Fruit fly (Drosophila melanogaster) whole organism, prepupa: Measurements from ENCODE around the gene Xport-A.

ENCODE experiments used
- Blimp-1 ChIP-seq: fragments of 200-800 bp; sonication (Bioruptor generic); optimal IDR thresholded peaks from 3 replicates; lab custom pipeline; 2017; ENCODE audit warnings: missing biosample characterization, missing genetic modification characterization, mild to moderate bottlenecking, moderate library complexity, missing genetic modification reagents
- CG10631 ChIP-seq: fragments of 200-800 bp; sonication (Bioruptor generic); optimal IDR thresholded peaks from 2 replicates; lab custom pipeline; 2016; ENCODE audit warnings: missing biosample characterization, missing genetic modification characterization
- CG10669 ChIP-seq: fragments of 200-800 bp; sonication (Bioruptor generic); optimal IDR thresholded peaks from 3 replicates; lab custom pipeline; 2018; ENCODE audit warnings: missing biosample characterization, mild to moderate bottlenecking, missing genetic modification characterization, moderate library complexity
- CG11294 ChIP-seq: fragments of 200-800 bp; sonication (Bioruptor generic); IDR thresholded peaks from 2 replicates; pipeline ENCODE4 v1.3.6; 2022; ENCODE audit warnings: missing biosample characterization, missing genetic modification characterization
- CG11902 ChIP-seq: fragments of 200-800 bp; sonication (Bioruptor generic); optimal IDR thresholded peaks from 3 replicates; lab custom pipeline; 2016; ENCODE audit warnings: missing biosample characterization, missing genetic modification characterization
- CG1621 ChIP-seq: fragments of 200-800 bp; sonication (Bioruptor generic); optimal IDR thresholded peaks from 3 replicates; lab custom pipeline; 2018; ENCODE audit warnings: missing biosample characterization, mild to moderate bottlenecking, missing genetic modification characterization
- CG16779 ChIP-seq: fragments of 200-800 bp; sonication (Bioruptor generic); optimal IDR thresholded peaks from 3 replicates; lab custom pipeline; 2017; ENCODE audit warnings: missing biosample characterization, mild to moderate bottlenecking, missing genetic modification characterization
- CG3032 ChIP-seq: fragments of 200-800 bp; optimal IDR thresholded peaks from 2 replicates; lab custom pipeline; 2019; ENCODE audit warnings: missing biosample characterization, mild to moderate bottlenecking, missing genetic modification characterization, moderate library complexity
- CG32006 ChIP-seq: fragments of 200-800 bp; sonication (Bioruptor generic); optimal IDR thresholded peaks from 3 replicates; lab custom pipeline; 2017; ENCODE audit warnings: missing biosample characterization, mild to moderate bottlenecking, missing genetic modification characterization
- CG3919 ChIP-seq: fragments of 200-800 bp; sonication (Bioruptor generic); optimal IDR thresholded peaks from 3 replicates; lab custom pipeline; 2016; ENCODE audit warnings: missing biosample characterization, missing genetic modification characterization
- CG4318 ChIP-seq: fragments of 200-800 bp; sonication (Bioruptor generic); optimal IDR thresholded peaks from 3 replicates; lab custom pipeline; 2017; ENCODE audit warnings: missing biosample characterization, mild to moderate bottlenecking, missing genetic modification characterization
- CG6163 ChIP-seq: fragments of 200-800 bp; sonication (Bioruptor generic); IDR thresholded peaks from 3 replicates; pipeline ENCODE4 v1.3.6; 2022; ENCODE audit warnings: missing biosample characterization, missing genetic modification characterization
- CG6792 ChIP-seq: fragments of 200-800 bp; sonication (Bioruptor generic); optimal IDR thresholded peaks from 3 replicates; lab custom pipeline; 2016; ENCODE audit warnings: missing biosample characterization, missing genetic modification characterization
- CG6854 ChIP-seq: fragments of 200-800 bp; sonication (Bioruptor generic); optimal IDR thresholded peaks from 2 replicates; lab custom pipeline; 2017; ENCODE audit warnings: missing biosample characterization, mild to moderate bottlenecking, missing genetic modification characterization
- CG8119 ChIP-seq: fragments of 200-800 bp; sonication (Bioruptor generic); IDR thresholded peaks from 3 replicates; pipeline ENCODE4 v1.3.6; 2022; ENCODE audit warnings: missing biosample characterization, missing genetic modification characterization
- CG8319 ChIP-seq: fragments of 200-800 bp; sonication (Bioruptor generic); optimal IDR thresholded peaks from 3 replicates; lab custom pipeline; 2016; ENCODE audit warnings: missing biosample characterization, missing genetic modification characterization
- CG8632 ChIP-seq: fragments of 200-800 bp; sonication (Bioruptor generic); optimal IDR thresholded peaks from 3 replicates; lab custom pipeline; 2016; ENCODE audit warnings: missing biosample characterization, missing genetic modification characterization
- Eip78C ChIP-seq: fragments of 200-800 bp; sonication (Bioruptor generic); peaks from one replicate; lab custom pipeline; 2016; ENCODE audit warnings: missing biosample characterization, missing genetic modification characterization
- Eip93F ChIP-seq: fragments of 200-800 bp; sonication (Bioruptor generic); optimal IDR thresholded peaks from 2 replicates; lab custom pipeline; 2016; ENCODE audit warnings: missing biosample characterization, mild to moderate bottlenecking, missing genetic modification characterization
- Ets21C ChIP-seq: fragments of 200-800 bp; sonication (Bioruptor generic); optimal IDR thresholded peaks from 3 replicates; lab custom pipeline; 2016; ENCODE audit warnings: missing biosample characterization, missing genetic modification characterization
- Ets96B ChIP-seq: fragments of 200-800 bp; optimal IDR thresholded peaks from 2 replicates; lab custom pipeline; 2019; ENCODE audit warnings: missing biosample characterization, mild to moderate bottlenecking, missing genetic modification characterization, moderate library complexity
- Gug ChIP-seq: fragments of 200-800 bp; sonication (Bioruptor generic); IDR thresholded peaks from 2 replicates; pipeline ENCODE4 v1.3.6; 2022; ENCODE audit warnings: missing biosample characterization, missing genetic modification characterization
- Hr38 ChIP-seq: sonication (Bioruptor generic); optimal IDR thresholded peaks from 2 replicates; lab custom pipeline; 2016; ENCODE audit warnings: missing biosample characterization, missing genetic modification characterization
- Lpt ChIP-seq: fragments of 200-800 bp; sonication (Bioruptor generic); optimal IDR thresholded peaks from 3 replicates; lab custom pipeline; 2016; ENCODE audit warnings: missing biosample characterization, missing genetic modification characterization
- Sox102F ChIP-seq: fragments of 200-800 bp; sonication (Bioruptor generic); optimal IDR thresholded peaks from 2 replicates; lab custom pipeline; 2016; ENCODE audit warnings: missing biosample characterization, mild to moderate bottlenecking, missing genetic modification characterization
- Sox14 ChIP-seq: fragments of 200-800 bp; sonication (Bioruptor generic); optimal IDR thresholded peaks from 3 replicates; lab custom pipeline; 2016; ENCODE audit warnings: missing biosample characterization, missing genetic modification characterization
- Sox15 ChIP-seq: fragments of 200-800 bp; sonication (Bioruptor generic); optimal IDR thresholded peaks from 3 replicates; lab custom pipeline; 2016; ENCODE audit warnings: missing biosample characterization, missing genetic modification characterization
- achi ChIP-seq: fragments of 200-800 bp; sonication (Bioruptor generic); optimal IDR thresholded peaks from 3 replicates; lab custom pipeline; 2016; ENCODE audit warnings: missing biosample characterization, missing genetic modification characterization
- cyc ChIP-seq: fragments of 200-800 bp; sonication (Bioruptor generic); optimal IDR thresholded peaks from 3 replicates; lab custom pipeline; 2016; ENCODE audit warnings: missing biosample characterization, missing genetic modification characterization
- dsx ChIP-seq: fragments of 200-800 bp; optimal IDR thresholded peaks from 3 replicates; lab custom pipeline; 2019; ENCODE audit warnings: missing biosample characterization, mild to moderate bottlenecking, missing genetic modification characterization, moderate library complexity; ENCODE audit not compliant: poor library complexity, severe bottlenecking
- esn ChIP-seq: fragments of 200-800 bp; sonication (Bioruptor generic); optimal IDR thresholded peaks from 2 replicates; lab custom pipeline; 2016; ENCODE audit warnings: missing biosample characterization, mild to moderate bottlenecking, missing genetic modification characterization, moderate library complexity
- fd59A ChIP-seq: fragments of 200-800 bp; sonication (Bioruptor generic); optimal IDR thresholded peaks from 2 replicates; lab custom pipeline; 2017; ENCODE audit warnings: missing biosample characterization, mild to moderate bottlenecking, missing genetic modification characterization, missing genetic modification reagents
- fd85E ChIP-seq: fragments of 200-800 bp; sonication (Bioruptor generic); optimal IDR thresholded peaks from 3 replicates; lab custom pipeline; 2016; ENCODE audit warnings: missing biosample characterization, missing genetic modification characterization
- lz ChIP-seq: fragments of 200-800 bp; sonication (Bioruptor generic); optimal IDR thresholded peaks from 3 replicates; lab custom pipeline; 2016; ENCODE audit warnings: missing biosample characterization, missing genetic modification characterization
- net ChIP-seq: fragments of 200-800 bp; sonication (Bioruptor generic); optimal IDR thresholded peaks from 3 replicates; lab custom pipeline; 2016; ENCODE audit warnings: missing biosample characterization, missing genetic modification characterization
- pdm3 ChIP-seq: fragments of 200-800 bp; sonication (Bioruptor generic); optimal IDR thresholded peaks from 3 replicates; lab custom pipeline; 2016; ENCODE audit warnings: missing biosample characterization, missing genetic modification characterization
- spab ChIP-seq: fragments of 200-800 bp; sonication (Bioruptor generic); optimal IDR thresholded peaks from 2 replicates; lab custom pipeline; 2017; ENCODE audit warnings: missing biosample characterization, mild to moderate bottlenecking, missing genetic modification characterization, missing genetic modification reagents

The Xport-A gene

dm6 chr3R:19875118-19875887 lies 39.9 kb downstream of the Xport-A start, which contains the start of gene Mrp5 (continued):
- TF ChIP-seq Gug (GFP tag; lab: Robert Waterston, UW) (peak; percentile 43; the same call in 1 of the 2 replicates), esn (GFP tag; lab: Kevin White, UChicago) (peak; percentile 43), CG10631 (GFP tag; lab: Kevin White, UChicago) (no peak), Lpt (GFP tag; lab: Kevin White, UChicago) (no peak), CG3032 (tag; lab: Kevin White, UChicago) (peak; percentile 31), Hr38 (GFP tag; lab: Kevin White, UChicago) (no peak), CG11902 (GFP tag; lab: Kevin White, UChicago) (no peak), CG6854 (GFP tag; lab: Kevin White, UChicago) (peak; percentile 66), Ets96B (no peak), spab (GFP tag; lab: Kevin White, UChicago) (no peak), net (GFP tag; lab: Kevin White, UChicago) (peak; percentile 36), CG8119 (peak; percentile 41; the same call in 1 of the 3 replicates), fd59A (GFP tag; lab: Kevin White, UChicago) (no peak), fd85E (no peak), Eip78C (GFP tag; lab: Kevin White, UChicago) (peak; percentile 72), CG6792 (peak; percentile 27), Sox15 (GFP tag; lab: Kevin White, UChicago) (no peak), CG8632 (peak; percentile 51), Sox14 (peak; percentile 58), lz (GFP tag; lab: Kevin White, UChicago) (peak; percentile 23), CG16779 (tag; lab: Kevin White, UChicago) (peak; percentile 20), CG1621 (tag; lab: Kevin White, UChicago) (peak; percentile 59), Sox102F (GFP tag; lab: Kevin White, UChicago) (peak; percentile 11), cyc (GFP tag; lab: Kevin White, UChicago) (peak; percentile 26), Eip93F (GFP tag; lab: Kevin White, UChicago) (no peak), achi (GFP tag; lab: Kevin White, UChicago) (peak; percentile 82), CG4318 (GFP tag; lab: Kevin White, UChicago) (no peak), Ets21C (GFP tag; lab: Kevin White, UChicago) (no peak), CG8319 (GFP tag; lab: Kevin White, UChicago) (peak; percentile 1), CG6163 (GFP tag; lab: Robert Waterston, UW) (peak; percentile 60), CG32006 (GFP tag; lab: Kevin White, UChicago) (no peak), CG11294 (GFP tag; lab: Robert Waterston, UW) (no peak), CG10669 (GFP tag; lab: Kevin White, UChicago) (peak; percentile 35), Blimp-1 (GFP tag; lab: Kevin White, UChicago) (no peak), dsx (GFP tag; lab: Kevin White, UChicago) (peak; percentile 58)
- TF ChIP-seq, all 60 proteins: peak for 38

- TF ChIP-seq CG6854 (GFP tag; lab: Kevin White, UChicago) (no peak), CG32006 (GFP tag; lab: Kevin White, UChicago) (no peak), Sox15 (GFP tag; lab: Kevin White, UChicago) (no peak), CG6163 (GFP tag; lab: Robert Waterston, UW) (no peak), Sox14 (no peak), Ets21C (GFP tag; lab: Kevin White, UChicago) (no peak), pdm3 (GFP tag; lab: Kevin White, UChicago) (no peak), spab (GFP tag; lab: Kevin White, UChicago) (no peak), CG3919 (GFP tag; lab: Kevin White, UChicago) (no peak), CG3032 (tag; lab: Kevin White, UChicago) (no peak)
Observed at dm6 chr3R:19873102-19873737, 42.0 kb downstream of the Xport-A start.
